Worm (Caenorhabditis elegans) whole organism, L2 larva: Measurements from ENCODE around the gene spp-7.

Experiments used
- R02D3.7 ChIP-seq: fragments of 150-350 bp; optimal IDR thresholded peaks from 2 replicates; lab custom pipeline; 2014; ENCODE audit warnings: missing biosample characterization, missing genetic modification characterization
- egl-27 ChIP-seq: sonication (generic microtip); optimal IDR thresholded peaks from 3 replicates; lab custom pipeline; 2017; ENCODE audit warnings: missing biosample characterization, missing genetic modification reagents, missing genetic modification characterization
- elt-3 ChIP-seq: sonication (generic microtip); optimal IDR thresholded peaks from 2 replicates; lab custom pipeline; 2017; ENCODE audit warnings: missing biosample characterization, missing genetic modification characterization
- lin-13 ChIP-seq: fragments of 150-350 bp; optimal IDR thresholded peaks from 2 replicates; lab custom pipeline; 2014; ENCODE audit warnings: missing biosample characterization, missing genetic modification reagents, missing genetic modification characterization
- mdl-1 ChIP-seq, 2 experiments: fragments of 150-350 bp in 1 of 2; sonication (generic microtip) in 1 of 2; optimal IDR thresholded peaks; 2 replicates each; lab custom pipeline; 2017; ENCODE audit warnings: missing biosample characterization in 2 of 2, missing genetic modification characterization in 2 of 2
- nhr-10 ChIP-seq: sonication (generic microtip); optimal IDR thresholded peaks from 2 replicates; lab custom pipeline; 2017; ENCODE audit warnings: missing biosample characterization, missing genetic modification characterization
- nhr-23 ChIP-seq: fragments of 150-350 bp; optimal IDR thresholded peaks from 2 replicates; lab custom pipeline; 2014; ENCODE audit warnings: missing biosample characterization, missing genetic modification reagents, missing genetic modification characterization
- nhr-237 ChIP-seq: fragments of 150-350 bp; optimal IDR thresholded peaks from 2 replicates; lab custom pipeline; 2014; ENCODE audit warnings: missing biosample characterization, missing genetic modification characterization
- snpc-4 ChIP-seq: fragments of 150-350 bp; optimal IDR thresholded peaks from 2 replicates; lab custom pipeline; 2014; ENCODE audit warnings: missing biosample characterization, missing genetic modification characterization
- unc-39 ChIP-seq: fragments of 150-350 bp; optimal IDR thresholded peaks from 2 replicates; lab custom pipeline; 2014; ENCODE audit warnings: missing biosample characterization, missing genetic modification characterization
- unc-55 ChIP-seq: fragments of 150-350 bp; sonication (generic microtip); optimal IDR thresholded peaks from 3 replicates; lab custom pipeline; 2014; ENCODE audit warnings: missing biosample characterization, missing genetic modification reagents, missing genetic modification characterization
- unc-62 ChIP-seq: fragments of 150-350 bp; optimal IDR thresholded peaks from 2 replicates; lab custom pipeline; 2014; ENCODE audit warnings: missing biosample characterization, missing genetic modification reagents, missing genetic modification characterization
- ztf-4 ChIP-seq: fragments of 150-350 bp; optimal IDR thresholded peaks from 2 replicates; lab custom pipeline; 2014; ENCODE audit warnings: missing biosample characterization, missing genetic modification characterization

DNA sequence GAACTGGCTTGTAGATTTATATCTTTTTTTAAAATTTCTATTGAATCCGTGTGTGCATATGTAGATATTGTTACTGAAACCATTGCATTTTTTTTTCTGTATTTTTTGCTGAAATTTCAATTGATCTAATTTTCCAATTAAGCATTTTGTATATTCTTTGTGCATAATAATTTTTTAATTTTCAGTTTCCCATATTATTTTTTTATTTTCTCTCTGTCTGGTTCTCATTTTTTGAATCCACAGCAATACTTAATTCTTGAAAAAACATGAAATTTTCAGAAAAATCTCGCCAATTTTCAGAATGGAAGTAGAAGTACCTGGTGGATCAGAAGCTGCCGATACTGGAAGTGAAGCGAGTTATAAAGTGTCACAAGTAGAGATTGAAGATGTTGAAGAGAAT is 49.0 kb downstream of the spp-7 start, which contains the start of gene sand-1:
- TF ChIP-seq unc-62 (GFP tag; lab: Kevin White, UChicago) = no peak
- no peak for TF ChIP-seq egl-27
- no peak for TF ChIP-seq ztf-4 (tag; lab: Kevin White, UChicago)
- TF ChIP-seq unc-55 (GFP tag; lab: Kevin White, UChicago) = no peak
- TF ChIP-seq nhr-23 (tag; lab: Kevin White, UChicago) = no peak
- no peak for TF ChIP-seq unc-39 (tag; lab: Kevin White, UChicago)
- no peak for TF ChIP-seq nhr-10
- no peak for TF ChIP-seq lin-13 (GFP tag; lab: Kevin White, UChicago)
- TF ChIP-seq nhr-237 (tag; lab: Kevin White, UChicago) = no peak
- no peak for TF ChIP-seq R02D3.7 (tag; lab: Kevin White, UChicago)
- TF ChIP-seq elt-3 (tag; lab: Kevin White, UChicago) = no peak
- TF ChIP-seq snpc-4 (tag; lab: Kevin White, UChicago) = no peak
- no peak for TF ChIP-seq mdl-1 (tag; optimal IDR thresholded peaks at IDR 0.05; lab: Kevin White, UChicago)
